Worm (Caenorhabditis elegans): ENCODE results near the gene btb-18.

The btb-18 gene

ce11 chrII:3338556-3338955 lies 40.5 kb downstream of the btb-18 start, which contains the start of gene F14D2.7:
Gene F14D2.7 (minus strand): TSS chrII:3338656.
- TF ChIP-seq him-1 (tag; optimal IDR thresholded peaks at IDR 0.05): no peak
- TF ChIP-seq W03F9.2 (tag; optimal IDR thresholded peaks at IDR 0.05): no peak
- TF ChIP-seq dao-5 (tag; optimal IDR thresholded peaks at IDR 0.05): no peak

- TF ChIP-seq dao-5 (tag; optimal IDR thresholded peaks at IDR 0.05) (no peak), him-1 (tag; optimal IDR thresholded peaks at IDR 0.05) (no peak), W03F9.2 (tag; optimal IDR thresholded peaks at IDR 0.05) (no peak)
Observed at ce11 chrII:3340251-3340650, 42.2 kb downstream of the btb-18 start, which contains the start of gene F14D2.5. Gene F14D2.5 (plus strand): TSS chrII:3340551.

- TF ChIP-seq W03F9.2 (tag; optimal IDR thresholded peaks at IDR 0.05) (no peak), dao-5 (tag; optimal IDR thresholded peaks at IDR 0.05) (no peak), him-1 (tag; optimal IDR thresholded peaks at IDR 0.05) (no peak)
Observed at ce11 chrII:3340818-3341217, 42.8 kb downstream of the btb-18 start.

ce11 chrII:3341989-3342388 lies 44.0 kb downstream of the btb-18 start, which contains the start of gene F14D2.11:
Gene F14D2.11 (minus strand): TSS chrII:3342089.
- TF ChIP-seq him-1 (tag; optimal IDR thresholded peaks at IDR 0.05): no peak
- no peak for TF ChIP-seq dao-5 (tag; optimal IDR thresholded peaks at IDR 0.05)
- TF ChIP-seq W03F9.2 (tag; optimal IDR thresholded peaks at IDR 0.05): no peak

- no peak for TF ChIP-seq dao-5 (tag; optimal IDR thresholded peaks at IDR 0.05)
- TF ChIP-seq him-1 (tag; optimal IDR thresholded peaks at IDR 0.05): no peak
- no peak for TF ChIP-seq W03F9.2 (tag; optimal IDR thresholded peaks at IDR 0.05)
Observed at ce11 chrII:3343714-3344113, 45.7 kb downstream of the btb-18 start, which contains the start of gene F14D2.15. Gene F14D2.15 (minus strand): TSS chrII:3343814.

- TF ChIP-seq him-1 (tag; optimal IDR thresholded peaks at IDR 0.05): no peak
Observed at ce11 chrII:3344917-3345316, 46.9 kb downstream of the btb-18 start, which contains the start of gene bath-28. Gene bath-28 (minus strand): TSS chrII:3344967.

ce11 chrII:3346328-3346780 lies 48.3 kb downstream of the btb-18 start, which contains the start of gene bath-30:
Gene bath-30 (minus strand): TSS chrII:3346378.
- TF ChIP-seq W03F9.2 (tag; optimal IDR thresholded peaks at IDR 0.05) (no peak), him-1 (tag; optimal IDR thresholded peaks at IDR 0.05) (no peak), dao-5 (tag; optimal IDR thresholded peaks at IDR 0.05) (no peak)

- TF ChIP-seq him-1 (tag; optimal IDR thresholded peaks at IDR 0.05) (no peak), dao-5 (tag; optimal IDR thresholded peaks at IDR 0.05) (no peak), W03F9.2 (tag; optimal IDR thresholded peaks at IDR 0.05) (no peak)
Observed at ce11 chrII:3347940-3348610, 50.1 kb downstream of the btb-18 start, which contains the start of the genes F14D2.14 and bath-29. Gene F14D2.14 (minus strand): TSS chrII:3347990. Gene bath-29 (plus strand): TSS chrII:3348560.
